Worm (Caenorhabditis elegans) whole organism, L3 larva: ENCODE results near the gene srv-5.

ENCODE experiments used
- elt-1 ChIP-seq: fragments of 150-350 bp; optimal IDR thresholded peaks from 2 replicates; lab custom pipeline; 2014; ENCODE audit warnings: missing biosample characterization, missing genetic modification characterization
- nhr-12 ChIP-seq: fragments of 150-350 bp; optimal IDR thresholded peaks from 2 replicates; lab custom pipeline; 2014; ENCODE audit warnings: missing biosample characterization, missing genetic modification characterization

- TF ChIP-seq nhr-12 (tag; lab: Kevin White, UChicago) (no peak), elt-1 (tag; lab: Kevin White, UChicago) (no peak)
Measured at ce11 chrX:4256761-4257160, 4.6 kb downstream of the srv-5 start, which contains the start of gene srv-6.
